Worm (Caenorhabditis elegans) whole organism, late embryonic: ENCODE measurements around the gene C23H3.5.

ENCODE experiments used
- C08G9.2 ChIP-seq: sonication (generic microtip); optimal IDR thresholded peaks from 2 replicates; lab custom pipeline; 2016; ENCODE audit warnings: mild to moderate bottlenecking, missing genetic modification characterization, moderate library complexity, missing compliant biosample characterization
- C38D4.7 ChIP-seq: fragments of 200-800 bp; sonication (Bioruptor generic); optimal IDR thresholded peaks from 2 replicates; lab custom pipeline; 2018; ENCODE audit warnings: mild to moderate bottlenecking, missing genetic modification characterization, moderate library complexity, missing compliant biosample characterization
- F13H6.1 ChIP-seq: sonication (generic microtip); optimal IDR thresholded peaks from 2 replicates; lab custom pipeline; 2016; ENCODE audit warnings: missing genetic modification characterization, missing compliant biosample characterization
- K09A11.1 ChIP-seq: sonication (generic microtip); optimal IDR thresholded peaks from 2 replicates; lab custom pipeline; 2017; ENCODE audit warnings: antibody characterized with exemption, mild to moderate bottlenecking, missing genetic modification characterization, missing compliant biosample characterization; ENCODE audit not compliant: insufficient read depth
- T23F11.4 ChIP-seq: fragments of 200-800 bp; sonication (Bioruptor generic); optimal IDR thresholded peaks from 2 replicates; lab custom pipeline; 2018; ENCODE audit warnings: mild to moderate bottlenecking, missing genetic modification characterization, missing compliant biosample characterization
- Y22D7AL.16 ChIP-seq: sonication (generic microtip); optimal IDR thresholded peaks from 2 replicates; lab custom pipeline; 2016; ENCODE audit warnings: missing genetic modification characterization, missing compliant biosample characterization
- ama-1 ChIP-seq: fragments of 150-350 bp; optimal IDR thresholded peaks from 2 replicates; lab custom pipeline; 2014
- ceh-14 ChIP-seq: sonication (generic microtip); optimal IDR thresholded peaks from 2 replicates; lab custom pipeline; 2016; ENCODE audit warnings: missing genotype, missing genetic modification characterization, missing compliant biosample characterization
- ceh-18 ChIP-seq: sonication (generic microtip); optimal IDR thresholded peaks from 2 replicates; lab custom pipeline; 2016; ENCODE audit warnings: missing genetic modification characterization, missing compliant biosample characterization
- ceh-19 ChIP-seq: fragments of 200-800 bp; sonication (Bioruptor generic); optimal IDR thresholded peaks from 2 replicates; lab custom pipeline; 2018; ENCODE audit warnings: mild to moderate bottlenecking, missing genetic modification characterization, missing compliant biosample characterization
- ceh-22 ChIP-seq: sonication (generic microtip); optimal IDR thresholded peaks from 2 replicates; lab custom pipeline; 2017; ENCODE audit warnings: missing biosample characterization, missing genetic modification characterization
- ceh-31 ChIP-seq: sonication (generic microtip); optimal IDR thresholded peaks from 2 replicates; lab custom pipeline; 2016; ENCODE audit warnings: missing genetic modification characterization, missing compliant biosample characterization
- ceh-34 ChIP-seq: sonication (generic microtip); optimal IDR thresholded peaks from 2 replicates; lab custom pipeline; 2016; ENCODE audit warnings: mild to moderate bottlenecking, missing genetic modification characterization, missing compliant biosample characterization
- ceh-48 ChIP-seq: sonication (generic microtip); optimal IDR thresholded peaks from 2 replicates; lab custom pipeline; 2016; ENCODE audit warnings: missing genetic modification characterization, inconsistent platforms, missing compliant biosample characterization
- ceh-6 ChIP-seq: fragments of 200-800 bp; sonication (Bioruptor generic); optimal IDR thresholded peaks from 2 replicates; lab custom pipeline; 2018; ENCODE audit warnings: mild to moderate bottlenecking, missing genetic modification characterization, missing compliant biosample characterization
- ceh-9 ChIP-seq: sonication (generic microtip); optimal IDR thresholded peaks from 2 replicates; lab custom pipeline; 2016; ENCODE audit warnings: mild to moderate bottlenecking, missing genetic modification characterization, inconsistent platforms, missing compliant biosample characterization
- che-1 ChIP-seq: sonication (generic microtip); optimal IDR thresholded peaks from 2 replicates; lab custom pipeline; 2016; ENCODE audit warnings: mild to moderate bottlenecking, missing genetic modification characterization, missing compliant biosample characterization
- dmd-4 ChIP-seq: sonication (generic microtip); optimal IDR thresholded peaks from 2 replicates; lab custom pipeline; 2016; ENCODE audit warnings: borderline replicate concordance, missing genetic modification characterization, missing compliant biosample characterization
- elt-2 ChIP-seq: sonication (generic microtip); optimal IDR thresholded peaks from 2 replicates; lab custom pipeline; 2016; ENCODE audit warnings: missing genetic modification reagents, missing genetic modification characterization, missing compliant biosample characterization
- elt-4 ChIP-seq: sonication (generic microtip); optimal IDR thresholded peaks from 2 replicates; lab custom pipeline; 2016; ENCODE audit warnings: missing genetic modification characterization, missing compliant biosample characterization
- eyg-1 ChIP-seq: sonication (generic microtip); optimal IDR thresholded peaks from 2 replicates; lab custom pipeline; 2016; ENCODE audit warnings: missing genotype, missing genetic modification characterization, missing compliant biosample characterization
- fax-1 ChIP-seq: sonication (generic microtip); optimal IDR thresholded peaks from 2 replicates; lab custom pipeline; 2016; ENCODE audit warnings: missing genotype, missing genetic modification characterization, missing compliant biosample characterization
- fkh-10 ChIP-seq: fragments of 150-350 bp; optimal IDR thresholded peaks from 2 replicates; lab custom pipeline; 2014; ENCODE audit warnings: missing biosample characterization, missing genetic modification reagents, missing genetic modification characterization
- gmeb-2 ChIP-seq: sonication (generic microtip); optimal IDR thresholded peaks from 2 replicates; lab custom pipeline; 2016; ENCODE audit warnings: missing genetic modification characterization, inconsistent platforms, missing compliant biosample characterization
- hlh-13 ChIP-seq: fragments of 200-800 bp; sonication (Bioruptor generic); optimal IDR thresholded peaks from 2 replicates; lab custom pipeline; 2018; ENCODE audit warnings: mild to moderate bottlenecking, missing genetic modification characterization, missing compliant biosample characterization
- hlh-15 ChIP-seq: sonication (generic microtip); optimal IDR thresholded peaks from 2 replicates; lab custom pipeline; 2016; ENCODE audit warnings: missing genetic modification characterization, missing compliant biosample characterization
- hlh-30 ChIP-seq: sonication (generic microtip); optimal IDR thresholded peaks from 2 replicates; lab custom pipeline; 2017; ENCODE audit warnings: antibody characterized with exemption, missing genetic modification characterization, missing compliant biosample characterization; ENCODE audit not compliant: insufficient read depth
- hlh-6 ChIP-seq: sonication (generic microtip); optimal IDR thresholded peaks from 2 replicates; lab custom pipeline; 2016; ENCODE audit warnings: missing genotype, missing genetic modification characterization, missing compliant biosample characterization
- hlh-8 ChIP-seq: sonication (generic microtip); optimal IDR thresholded peaks from 2 replicates; lab custom pipeline; 2016; ENCODE audit warnings: missing genotype, missing genetic modification characterization, missing compliant biosample characterization
- madf-2 ChIP-seq: sonication (generic microtip); optimal IDR thresholded peaks from 2 replicates; lab custom pipeline; 2017; ENCODE audit warnings: missing genetic modification characterization, missing compliant biosample characterization
- mec-3 ChIP-seq: sonication (generic microtip); optimal IDR thresholded peaks from 2 replicates; lab custom pipeline; 2016; ENCODE audit warnings: borderline replicate concordance, missing genetic modification characterization, missing compliant biosample characterization
- nfya-1 ChIP-seq: sonication (generic microtip); optimal IDR thresholded peaks from 2 replicates; lab custom pipeline; 2017; ENCODE audit warnings: missing genetic modification characterization, mild to moderate bottlenecking, missing compliant biosample characterization, antibody characterized with exemption, moderate library complexity
- nhr-11 ChIP-seq: fragments of 150-350 bp; optimal IDR thresholded peaks from 2 replicates; lab custom pipeline; 2014; ENCODE audit warnings: missing biosample characterization, missing genetic modification characterization
- nhr-232 ChIP-seq: sonication (generic microtip); optimal IDR thresholded peaks from 2 replicates; lab custom pipeline; 2016; ENCODE audit warnings: missing genetic modification characterization, missing compliant biosample characterization
- pag-3 ChIP-seq: sonication (generic microtip); optimal IDR thresholded peaks from 2 replicates; lab custom pipeline; 2016; ENCODE audit warnings: missing compliant biosample characterization, missing genetic modification characterization, borderline replicate concordance
- pha-4 ChIP-seq: fragments of 150-350 bp; optimal IDR thresholded peaks from 2 replicates; lab custom pipeline; 2018; ENCODE audit warnings: missing biosample characterization, missing genetic modification reagents, missing genetic modification characterization
- pqm-1 ChIP-seq: sonication (generic microtip); optimal IDR thresholded peaks from 2 replicates; lab custom pipeline; 2016; ENCODE audit warnings: missing genetic modification characterization, missing compliant biosample characterization
- ref-2 ChIP-seq: sonication (generic microtip); optimal IDR thresholded peaks from 2 replicates; lab custom pipeline; 2016; ENCODE audit warnings: missing genetic modification characterization, missing compliant biosample characterization
- rnt-1 ChIP-seq: sonication (generic microtip); optimal IDR thresholded peaks from 2 replicates; lab custom pipeline; 2016; ENCODE audit warnings: missing genetic modification characterization, missing compliant biosample characterization
- sdc-2 ChIP-seq: sonication (generic microtip); optimal IDR thresholded peaks from 2 replicates; lab custom pipeline; 2016; ENCODE audit warnings: missing genotype, missing genetic modification characterization, missing compliant biosample characterization
- sox-4 ChIP-seq: sonication (generic microtip); optimal IDR thresholded peaks from 2 replicates; lab custom pipeline; 2017; ENCODE audit warnings: mild to moderate bottlenecking, missing genetic modification characterization, inconsistent platforms, missing compliant biosample characterization
- syd-9 ChIP-seq: sonication (generic microtip); optimal IDR thresholded peaks from 2 replicates; lab custom pipeline; 2016; ENCODE audit warnings: mild to moderate bottlenecking, missing genetic modification characterization, moderate library complexity, missing compliant biosample characterization
- tbx-2 ChIP-seq: sonication (generic microtip); optimal IDR thresholded peaks from 2 replicates; lab custom pipeline; 2016; ENCODE audit warnings: missing genetic modification characterization, missing compliant biosample characterization
- unc-42 ChIP-seq: sonication (generic microtip); optimal IDR thresholded peaks from 2 replicates; lab custom pipeline; 2016; ENCODE audit warnings: missing genotype, missing genetic modification characterization, missing compliant biosample characterization
- unc-55 ChIP-seq: sonication (generic microtip); optimal IDR thresholded peaks from 2 replicates; lab custom pipeline; 2017; ENCODE audit warnings: missing biosample characterization, missing genetic modification reagents, missing genetic modification characterization
- unc-86 ChIP-seq: sonication (generic microtip); optimal IDR thresholded peaks from 2 replicates; lab custom pipeline; 2016; ENCODE audit warnings: missing genetic modification characterization, missing compliant biosample characterization

C23H3.5 gene

ce11 chrII:18787-19186 lies 28.6 kb upstream of the C23H3.5 start:
- TF ChIP-seq pag-3 (tag; lab: Kevin White, UChicago) (no peak), C38D4.7 (GFP tag; lab: Kevin White, UChicago) (no peak), eyg-1 (tag; lab: Kevin White, UChicago) (no peak), dmd-4 (tag; lab: Kevin White, UChicago) (peak; percentile 29), hlh-6 (tag; lab: Kevin White, UChicago) (no peak), ama-1 (no peak), ceh-22 (tag; lab: Kevin White, UChicago) (no peak), sdc-2 (tag; lab: Kevin White, UChicago) (peak; percentile 29), C08G9.2 (peak; percentile 36), ceh-31 (tag; lab: Kevin White, UChicago) (peak; percentile 74), ceh-19 (GFP tag; lab: Kevin White, UChicago) (peak; percentile 38), ceh-9 (tag; lab: Kevin White, UChicago) (no peak), Y22D7AL.16 (tag; lab: Kevin White, UChicago) (no peak), ref-2 (tag; lab: Kevin White, UChicago) (peak; percentile 68), tbx-2 (tag; lab: Kevin White, UChicago) (peak; percentile 54), ceh-14 (peak; percentile 2), sox-4 (tag; lab: Kevin White, UChicago) (peak; percentile 10), K09A11.1 (tag; lab: Kevin White, UChicago) (no peak), hlh-30 (tag; lab: Kevin White, UChicago) (peak; percentile 87), unc-86 (no peak), hlh-8 (tag; lab: Kevin White, UChicago) (no peak), elt-2 (tag; lab: Kevin White, UChicago) (peak; percentile 28), ceh-6 (GFP tag; lab: Kevin White, UChicago) (peak; percentile 41), hlh-15 (tag; lab: Kevin White, UChicago) (no peak), ceh-34 (peak; percentile 16), mec-3 (tag; lab: Kevin White, UChicago) (no peak), syd-9 (tag; lab: Kevin White, UChicago) (no peak), pqm-1 (peak; percentile 10), F13H6.1 (tag; lab: Kevin White, UChicago) (no peak), T23F11.4 (GFP tag; lab: Kevin White, UChicago) (no peak), fax-1 (tag; lab: Kevin White, UChicago) (no peak), nhr-232 (no peak), fkh-10 (GFP tag; lab: Kevin White, UChicago) (no peak), unc-55 (GFP tag; lab: Kevin White, UChicago) (peak; percentile 61), hlh-13 (GFP tag; lab: Kevin White, UChicago) (no peak), gmeb-2 (tag; lab: Kevin White, UChicago) (no peak), ceh-18 (tag; lab: Kevin White, UChicago) (peak; percentile 56), che-1 (tag; lab: Kevin White, UChicago) (no peak), madf-2 (tag; lab: Kevin White, UChicago) (peak; percentile 55), unc-42 (tag; lab: Kevin White, UChicago) (peak; percentile 17), rnt-1 (tag; lab: Kevin White, UChicago) (peak; percentile 74), ceh-48 (tag; lab: Kevin White, UChicago) (peak; percentile 44), elt-4 (tag; lab: Kevin White, UChicago) (no peak), nhr-11 (no peak), pha-4 (tag; lab: Kevin White, UChicago) (no peak), nfya-1 (peak; percentile 5)
- TF ChIP-seq, all 69 proteins: peak for 21
